Worm (Caenorhabditis elegans): ENCODE results near the gene Y69A2AR.22.

Gene Y69A2AR.22

DNA sequence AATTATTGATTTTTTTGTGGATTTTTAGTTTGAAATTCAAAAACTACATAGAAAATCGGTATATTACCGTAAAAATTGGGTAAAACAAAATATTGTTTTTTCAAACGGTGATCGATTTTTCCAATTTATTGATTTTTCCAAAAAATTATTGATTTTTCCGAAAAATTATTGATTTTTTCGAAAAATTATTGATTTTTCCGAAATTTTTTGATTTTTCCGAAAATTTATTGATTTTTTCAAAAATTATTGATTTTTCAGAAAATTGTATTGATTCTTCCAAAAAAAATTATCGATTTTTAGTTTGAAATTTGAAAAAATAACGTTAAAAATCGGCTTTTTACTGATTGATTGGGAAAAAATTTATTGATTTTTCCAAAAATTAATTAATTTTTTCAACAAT lies 41.0 kb upstream of the Y69A2AR.22 start (continued):
- TF ChIP-seq jun-1 (tag; optimal IDR thresholded peaks at IDR 0.05) = no peak
- no peak for TF ChIP-seq madf-9 (GFP tag; conservative IDR thresholded peaks at IDR 0.05)

DNA sequence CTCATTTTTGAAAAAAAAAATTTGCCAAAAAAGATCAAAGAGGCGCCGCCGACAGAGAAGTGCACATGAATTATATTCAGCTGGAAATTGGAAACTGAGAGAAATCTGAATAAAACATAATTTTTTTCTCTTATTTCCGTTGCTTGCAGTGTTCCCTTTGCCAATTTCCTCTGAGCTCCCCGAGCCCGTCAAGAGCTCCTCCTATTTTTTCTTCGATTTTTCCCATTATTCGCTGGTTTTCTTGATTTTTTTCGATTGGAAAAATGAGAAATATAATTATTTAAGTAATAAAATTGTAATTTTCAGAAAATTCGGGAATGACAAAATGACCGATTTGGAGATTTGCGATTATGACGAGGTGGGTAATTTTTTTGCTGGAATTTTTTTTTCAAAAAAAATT lies 34.3 kb upstream of the Y69A2AR.22 start, which contains the start of gene sprr-3:
sprr-3 (plus strand) TSS at position 301 of the 400 bp plus-strand sequence.
- TF ChIP-seq ama-1 (optimal IDR thresholded peaks at IDR 0.05) = no peak
- TF ChIP-seq T26A8.4 (GFP tag; IDR thresholded peaks at IDR 0.05) = no peak
- no peak for TF ChIP-seq unc-39 (tag; optimal IDR thresholded peaks at IDR 0.05)
- no peak for TF ChIP-seq set-16 (GFP tag; IDR thresholded peaks at IDR 0.05)
- no peak for TF ChIP-seq zfp-3 (GFP tag; conservative IDR thresholded peaks at IDR 0.05)
- no peak for TF ChIP-seq mxl-2 (GFP tag; conservative IDR thresholded peaks at IDR 0.05)
- TF ChIP-seq nhr-11 (tag; optimal IDR thresholded peaks at IDR 0.05) = no peak
- TF ChIP-seq R02D3.7 (tag; optimal IDR thresholded peaks at IDR 0.05) = no peak
- TF ChIP-seq ZK337.2 (GFP tag; IDR thresholded peaks at IDR 0.05) = no peak
- TF ChIP-seq hmg-1.1 (GFP tag; IDR thresholded peaks at IDR 0.05) = no peak
- no peak for TF ChIP-seq saeg-2 (GFP tag; IDR thresholded peaks at IDR 0.05)
- no peak for TF ChIP-seq daf-16 (GFP tag; optimal IDR thresholded peaks at IDR 0.05)
- TF ChIP-seq daf-16 (tag; optimal IDR thresholded peaks at IDR 0.05) = no peak
- TF ChIP-seq daf-19 (GFP tag; conservative IDR thresholded peaks at IDR 0.05) = no peak
- no peak for TF ChIP-seq mep-1 (tag; optimal IDR thresholded peaks at IDR 0.05)
- TF ChIP-seq nhr-42 (GFP tag; IDR thresholded peaks at IDR 0.05) = no peak
- TF ChIP-seq lin-29 (GFP tag; IDR thresholded peaks at IDR 0.05) = no peak
- TF ChIP-seq zip-11 (GFP tag; IDR thresholded peaks at IDR 0.05) = no peak
- no peak for TF ChIP-seq vab-7 (GFP tag; IDR thresholded peaks at IDR 0.05)
- TF ChIP-seq lim-7 (GFP tag; IDR thresholded peaks at IDR 0.05) = no peak

DNA sequence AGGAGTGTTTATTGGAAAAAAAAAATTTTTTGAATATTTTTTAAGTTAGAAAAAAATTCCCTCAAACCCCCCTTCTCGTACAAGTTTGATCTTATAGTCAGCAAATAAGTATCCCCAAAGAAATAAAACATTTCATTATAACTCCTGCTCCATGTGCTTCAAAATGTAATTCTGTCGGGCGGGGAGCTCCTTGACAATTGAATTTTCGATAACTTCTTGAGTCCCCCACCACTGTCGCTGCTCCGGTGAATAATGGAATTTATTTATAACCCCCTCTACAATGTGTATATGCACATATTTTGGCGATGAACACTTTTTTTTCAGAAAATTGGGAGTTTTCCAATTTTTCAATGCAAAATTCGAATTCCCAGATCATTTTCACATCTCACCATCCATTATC lies 30.0 kb upstream of the Y69A2AR.22 start:
- no peak for TF ChIP-seq spr-1 (tag; optimal IDR thresholded peaks at IDR 0.05)
- TF ChIP-seq ces-1 (GFP tag; optimal IDR thresholded peaks at IDR 0.05) = peak; percentile 13
- no peak for TF ChIP-seq dpl-1 (GFP tag; optimal IDR thresholded peaks at IDR 0.05)
- TF ChIP-seq pha-4 (GFP tag; IDR thresholded peaks at IDR 0.05) = no peak
- TF ChIP-seq pha-4 (tag; optimal IDR thresholded peaks at IDR 0.05) = no peak
- no peak for TF ChIP-seq unc-62 (GFP tag; optimal IDR thresholded peaks at IDR 0.05 in 1 of 2)
- TF ChIP-seq unc-62 (tag; optimal IDR thresholded peaks at IDR 0.05) = no peak
- TF ChIP-seq madf-9 (GFP tag; conservative IDR thresholded peaks at IDR 0.05) = no peak

DNA sequence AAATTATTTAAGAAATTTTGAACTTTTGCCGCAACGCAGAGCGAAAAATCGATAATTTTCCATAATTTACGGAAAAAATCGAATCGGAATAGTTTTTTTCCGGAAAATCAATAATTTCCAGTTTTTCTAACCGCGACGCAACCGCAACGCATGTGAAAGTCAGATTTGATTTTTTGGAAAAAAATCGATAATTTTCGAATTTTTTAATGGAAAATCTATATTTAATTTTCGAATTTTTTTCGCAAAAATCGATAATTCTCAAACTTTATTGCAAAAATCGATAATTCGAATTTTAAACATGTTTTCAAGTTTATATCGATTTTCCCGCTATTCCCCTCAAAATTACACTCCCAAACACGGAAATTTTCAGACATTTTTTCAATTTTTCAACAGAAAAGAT lies 22.6 kb upstream of the Y69A2AR.22 start:
- TF ChIP-seq ceh-28 (tag; optimal IDR thresholded peaks at IDR 0.05) = peak; percentile 77
- no peak for TF ChIP-seq ces-1 (GFP tag; optimal IDR thresholded peaks at IDR 0.05)

DNA sequence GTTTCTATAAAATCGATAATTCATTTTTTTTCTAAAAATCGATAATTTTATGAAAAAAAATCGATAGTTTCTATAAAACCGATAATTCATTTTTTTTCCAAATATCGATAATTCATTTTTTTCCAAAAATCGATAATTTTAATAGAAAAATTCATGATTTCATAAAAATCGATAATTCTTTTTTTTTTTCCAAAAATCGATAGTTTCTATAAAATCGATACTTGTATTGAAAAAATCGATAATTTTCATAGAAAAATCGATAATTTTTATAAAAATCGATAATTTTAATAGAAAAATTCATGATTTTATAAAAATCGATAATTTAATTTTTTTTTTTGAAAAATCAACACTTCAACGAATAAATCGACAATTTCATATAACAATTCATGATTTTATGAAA lies 21.6 kb upstream of the Y69A2AR.22 start:
- TF ChIP-seq ceh-28 (tag; optimal IDR thresholded peaks at IDR 0.05) (peak; percentile 79), fos-1 (tag; optimal IDR thresholded peaks at IDR 0.05) (no peak), nhr-76 (tag; optimal IDR thresholded peaks at IDR 0.05) (no peak), lin-29 (GFP tag; IDR thresholded peaks at IDR 0.05) (no peak)

DNA sequence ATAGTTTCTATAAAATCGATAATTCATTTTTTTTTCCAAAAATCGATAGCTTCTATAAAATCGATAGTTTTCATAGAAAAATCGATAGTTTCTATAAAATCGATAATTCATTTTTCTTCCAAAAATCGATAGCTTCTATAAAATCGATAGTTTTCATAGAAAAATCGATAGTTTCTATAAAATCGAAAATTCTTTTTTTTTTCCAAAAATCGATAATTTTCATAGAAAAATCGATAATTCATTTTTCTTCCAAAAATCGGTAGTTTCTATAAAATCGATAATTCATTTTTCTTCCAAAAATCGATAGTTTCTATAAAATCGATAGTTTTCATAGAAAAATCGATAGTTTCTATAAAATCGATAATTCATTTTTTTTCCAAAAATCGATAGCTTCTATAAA lies 21.0 kb upstream of the Y69A2AR.22 start:
- TF ChIP-seq ceh-28 (tag; optimal IDR thresholded peaks at IDR 0.05) = peak; percentile 15

DNA sequence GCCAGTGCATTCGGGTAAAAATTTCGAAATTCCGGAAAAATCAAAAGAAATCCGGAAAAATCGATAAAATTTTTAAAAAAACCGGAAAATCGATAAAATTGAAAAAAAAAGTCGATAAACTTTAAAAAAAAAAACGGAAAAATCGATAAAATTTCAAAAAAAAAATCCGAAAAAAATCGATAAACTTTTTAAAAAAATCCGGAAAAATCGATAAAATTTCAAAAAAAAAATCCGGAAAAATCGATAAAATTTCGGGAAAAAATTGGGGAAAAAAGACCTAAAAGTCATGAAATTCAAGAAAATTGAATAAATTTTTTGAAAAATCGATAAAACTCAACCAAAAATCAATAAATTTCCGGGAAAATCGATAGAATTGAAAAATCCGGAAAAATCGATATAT lies 19.1 kb upstream of the Y69A2AR.22 start:
- TF ChIP-seq ceh-28 (tag; optimal IDR thresholded peaks at IDR 0.05) (peak; percentile 66), ZK337.2 (GFP tag; IDR thresholded peaks at IDR 0.05) (no peak), mdl-1 (tag; optimal IDR thresholded peaks at IDR 0.05) (no peak), jun-1 (tag; optimal IDR thresholded peaks at IDR 0.05) (no peak), sdz-12 (GFP tag; optimal IDR thresholded peaks at IDR 0.05) (no peak)

Measured in whole organism, L4 larva.